Fruit fly (Drosophila melanogaster): ENCODE results near the gene milt.
A peak's percentile ranks its signal among the peaks of the same experiment; 100 is the strongest.

The milt gene

dm6 chr2L:7056189-7056926 is 18.7 kb downstream of the milt start, which contains the start of gene Mnn1 (continued):
- TF ChIP-seq Med (GFP tag) (peak; percentile 96), Dbx (GFP tag; IDR thresholded peaks at IDR 0.05) (peak; percentile 51; the same call in 2 of the 3 replicates), CG3847 (GFP tag; IDR thresholded peaks at IDR 0.05) (peak; percentile 74), nerfin-1 (tag; optimal IDR thresholded peaks at IDR 0.05) (peak; percentile 97), CG7987 (GFP tag; optimal IDR thresholded peaks at IDR 0.05) (peak; percentile 79), row (GFP tag; IDR thresholded peaks at IDR 0.05) (peak; percentile 16; the same call in 1 of the 3 replicates), CG9817 (tag; optimal IDR thresholded peaks at IDR 0.05) (no peak), Camta (GFP tag; optimal IDR thresholded peaks at IDR 0.05) (peak; percentile 4), twi (tag; optimal IDR thresholded peaks at IDR 0.05) (no peak), CG17385 (GFP tag; optimal IDR thresholded peaks at IDR 0.05) (peak; percentile 46), vvl (GFP tag; IDR thresholded peaks at IDR 0.05) (peak; percentile 31; the same call in 1 of the 2 replicates), BEAF-32 (GFP tag; optimal IDR thresholded peaks at IDR 0.05) (peak; percentile 46), CG8388 (GFP tag; optimal IDR thresholded peaks at IDR 0.05) (no peak), Hr51 (GFP tag; optimal IDR thresholded peaks at IDR 0.05) (peak in 1 of 2 experiments; percentile 63), CG33557 (GFP tag; optimal IDR thresholded peaks at IDR 0.05) (peak; percentile 11), Rx (GFP tag; IDR thresholded peaks at IDR 0.05) (no peak), CG3065 (GFP tag; optimal IDR thresholded peaks at IDR 0.05) (peak; percentile 3), Blimp-1 (GFP tag; optimal IDR thresholded peaks at IDR 0.05) (no peak), Ets65A (GFP tag) (peak; percentile 91), cad (GFP tag; optimal IDR thresholded peaks at IDR 0.05) (no peak), HLH54F (GFP tag; optimal IDR thresholded peaks at IDR 0.05) (peak; percentile 53), CG32532 (GFP tag; IDR thresholded peaks at IDR 0.05) (peak; percentile 34; the same call in 1 of the 2 replicates), CG1832 (GFP tag; optimal IDR thresholded peaks at IDR 0.05) (no peak), kah (GFP tag; optimal IDR thresholded peaks at IDR 0.05) (peak; percentile 20), CG15696 (tag; optimal IDR thresholded peaks at IDR 0.05) (no peak), CG7839 (tag; optimal IDR thresholded peaks at IDR 0.05) (no peak), zfh1 (GFP tag; IDR thresholded peaks at IDR 0.05) (0 out of 3 replicates have a peak, but pooled peaks have one; percentile 49), Pdp1 (GFP tag; optimal IDR thresholded peaks at IDR 0.05) (peak in 1 of 2 experiments; percentile 83), CG17912 (GFP tag; optimal IDR thresholded peaks at IDR 0.05) (peak; percentile 34), Hr3 (GFP tag; optimal IDR thresholded peaks at IDR 0.05) (no peak), CG34224 (GFP tag; IDR thresholded peaks at IDR 0.05; ENCODE audit: partially characterized antibody) (0 out of 3 replicates have a peak, but pooled peaks have one; percentile 26), CG17361 (GFP tag; IDR thresholded peaks at IDR 0.05) (no peak), chif (GFP tag; optimal IDR thresholded peaks at IDR 0.05) (peak; percentile 17 to 34), chinmo (GFP tag; IDR thresholded peaks at IDR 0.05; ENCODE audit: partially characterized antibody) (peak; percentile 85; the same call in 3 of the 4 replicates), gem (tag; optimal IDR thresholded peaks at IDR 0.05) (no peak), CG17186 (GFP tag; optimal IDR thresholded peaks at IDR 0.05) (peak; percentile 66), CG1603 (tag; optimal IDR thresholded peaks at IDR 0.05) (peak; percentile 89), CG13296 (GFP tag; optimal IDR thresholded peaks at IDR 0.05) (no peak), CG10321 (GFP tag; IDR thresholded peaks at IDR 0.05) (no peak), pnt (GFP tag; optimal IDR thresholded peaks at IDR 0.05) (no peak), CG8290 (GFP tag; optimal IDR thresholded peaks at IDR 0.05) (no peak), CG8290 (tag; optimal IDR thresholded peaks at IDR 0.05) (no peak), Bteb2 (GFP tag; optimal IDR thresholded peaks at IDR 0.05) (peak; percentile 32), CG14860 (GFP tag; IDR thresholded peaks at IDR 0.05; ENCODE audit: partially characterized antibody) (no peak), Aef1 (GFP tag; IDR thresholded peaks at IDR 0.05) (peak; percentile 27; the same call in 1 of the 3 replicates), CG3838 (GFP tag; optimal IDR thresholded peaks at IDR 0.05) (no peak), CG4282 (GFP tag; optimal IDR thresholded peaks at IDR 0.05) (no peak), Doc2 (GFP tag; IDR thresholded peaks at IDR 0.05) (no peak), tin (GFP tag; optimal IDR thresholded peaks at IDR 0.05) (peak; percentile 13)
